Fruit fly (Drosophila melanogaster) whole organism, embryonic: ENCODE results near the gene CG11000.

Experiments
- CG11398 ChIP-seq: fragments of 200-800 bp; sonication (Bioruptor generic); optimal IDR thresholded peaks from 2 replicates; lab custom pipeline; 2016; ENCODE audit warnings: missing biosample characterization, missing genetic modification characterization
- CG16813 ChIP-seq: fragments of 200-800 bp; sonication (Bioruptor generic); IDR thresholded peaks from 3 replicates; pipeline ENCODE4 v1.3.6; 2022; ENCODE audit warnings: missing biosample characterization, missing genetic modification characterization; ENCODE audit not compliant: partially characterized antibody
- CG43689 ChIP-seq: fragments of 200-800 bp; sonication (Bioruptor generic); IDR thresholded peaks from 2 replicates; pipeline ENCODE4 v1.3.6; 2022; ENCODE audit warnings: missing biosample characterization, missing genetic modification characterization
- Med ChIP-seq: fragments of 200-800 bp; sonication (Bioruptor generic); peaks from one replicate; lab custom pipeline; 2016; ENCODE audit warnings: missing biosample characterization, missing genetic modification characterization, mild to moderate bottlenecking, inconsistent platforms, moderate library complexity
- cwo ChIP-seq: fragments of 200-800 bp; sonication (Bioruptor generic); optimal IDR thresholded peaks from 3 replicates; lab custom pipeline; 2017; ENCODE audit warnings: missing biosample characterization, missing genetic modification characterization, mild to moderate bottlenecking, moderate library complexity, missing genetic modification reagents
- grau ChIP-seq: fragments of 200-800 bp; optimal IDR thresholded peaks from 3 replicates; lab custom pipeline; 2019; ENCODE audit warnings: missing biosample characterization, mild to moderate bottlenecking, missing genetic modification characterization, moderate library complexity
- ssp ChIP-seq: fragments of 200-800 bp; sonication (Bioruptor generic); IDR thresholded peaks from 2 replicates; pipeline ENCODE4 v1.3.6; 2022; ENCODE audit warnings: missing biosample characterization, missing genetic modification characterization

- no peak for TF ChIP-seq grau (tag; lab: Kevin White, UChicago)
- no peak for TF ChIP-seq CG11398
- no peak for TF ChIP-seq cwo (GFP tag; lab: Kevin White, UChicago)
- no peak for TF ChIP-seq ssp (GFP tag; lab: Robert Waterston, UW)
- no peak for TF ChIP-seq CG43689 (GFP tag; lab: Robert Waterston, UW)
- no peak for TF ChIP-seq CG16813 (GFP tag; lab: Robert Waterston, UW)
- TF ChIP-seq Med = no peak
Observed at dm6 chr3R:5860736-5861217, 58.6 kb downstream of the CG11000 start.
